Worm (Caenorhabditis elegans) whole organism, L4 larva: Measurements from ENCODE around the gene tat-3.

Experiments
- nhr-10 ChIP-seq: fragments of 150-350 bp; optimal IDR thresholded peaks from 2 replicates; lab custom pipeline; 2014; ENCODE audit warnings: missing biosample characterization, missing genetic modification characterization
- nhr-76 ChIP-seq: fragments of 150-350 bp; optimal IDR thresholded peaks from 2 replicates; lab custom pipeline; 2014; ENCODE audit warnings: missing biosample characterization, missing genetic modification characterization
- snpc-4 ChIP-seq: fragments of 150-350 bp; optimal IDR thresholded peaks from 2 replicates; lab custom pipeline; 2014; ENCODE audit warnings: missing biosample characterization, missing genetic modification characterization
- unc-39 ChIP-seq: sonication (generic microtip); optimal IDR thresholded peaks from 2 replicates; lab custom pipeline; 2017; ENCODE audit warnings: missing biosample characterization, missing genetic modification characterization
- ztf-11 ChIP-seq: fragments of 150-350 bp; optimal IDR thresholded peaks from 2 replicates; lab custom pipeline; 2014; ENCODE audit warnings: missing biosample characterization, missing genetic modification characterization

ce11 chrIII:10714541-10714940 is 16.0 kb downstream of the tat-3 start:
- TF ChIP-seq nhr-76 (tag; lab: Kevin White, UChicago) (no peak), snpc-4 (tag; lab: Kevin White, UChicago) (no peak), nhr-10 (no peak), ztf-11 (tag; lab: Kevin White, UChicago) (no peak), unc-39 (tag; lab: Kevin White, UChicago) (no peak)
